Worm (Caenorhabditis elegans) whole organism, young adult: ENCODE data around the gene F19C6.4.

Source experiments
- B0035.1 ChIP-seq: sonication (generic microtip); optimal IDR thresholded peaks from 2 replicates; lab custom pipeline; 2016; ENCODE audit warnings: missing genetic modification characterization, mild to moderate bottlenecking, missing compliant biosample characterization, missing genotype, missing genetic modification reagents
- B0261.1 ChIP-seq: sonication (generic microtip); optimal IDR thresholded peaks from 2 replicates; lab custom pipeline; 2016; ENCODE audit warnings: mild to moderate bottlenecking, missing genetic modification characterization, moderate library complexity, missing compliant biosample characterization
- F39B2.1 ChIP-seq: fragments of 200-800 bp; sonication (Bioruptor generic); IDR thresholded peaks from 2 replicates; pipeline ENCODE4 v1.3.6; 2022; ENCODE audit warnings: missing genetic modification reagents, missing genetic modification characterization, missing compliant biosample characterization
- F57A8.1 ChIP-seq: fragments of 200-800 bp; sonication (Bioruptor generic); optimal IDR thresholded peaks from 2 replicates; lab custom pipeline; 2018; ENCODE audit warnings: mild to moderate bottlenecking, missing genetic modification characterization, moderate library complexity, missing compliant biosample characterization
- F57C9.4 ChIP-seq: sonication (generic microtip); optimal IDR thresholded peaks from 2 replicates; lab custom pipeline; 2017; ENCODE audit warnings: mild to moderate bottlenecking, missing genetic modification characterization, missing compliant biosample characterization
- K12H6.12 ChIP-seq: fragments of 200-800 bp; sonication (Bioruptor generic); optimal IDR thresholded peaks from 2 replicates; lab custom pipeline; 2018; ENCODE audit warnings: mild to moderate bottlenecking, missing genetic modification characterization, missing compliant biosample characterization
- T26A5.8 ChIP-seq: sonication (generic microtip); optimal IDR thresholded peaks from 2 replicates; lab custom pipeline; 2016; ENCODE audit warnings: missing genetic modification characterization, missing compliant biosample characterization
- Y95B8A.8 ChIP-seq: fragments of 200-800 bp; sonication (Bioruptor generic); IDR thresholded peaks from 2 replicates; pipeline ENCODE4 v1.3.6; 2022; ENCODE audit warnings: missing genetic modification reagents, missing genetic modification characterization, missing compliant biosample characterization
- akir-1 ChIP-seq: fragments of 200-800 bp; sonication (Bioruptor generic); optimal IDR thresholded peaks from 2 replicates; lab custom pipeline; 2018; ENCODE audit warnings: mild to moderate bottlenecking, missing genetic modification characterization, moderate library complexity, missing compliant biosample characterization
- aptf-2 ChIP-seq: fragments of 200-800 bp; sonication (Bioruptor generic); conservative IDR thresholded peaks from 2 replicates; pipeline ENCODE4 v1.3.6; 2022; ENCODE audit warnings: missing genetic modification reagents, missing genetic modification characterization, missing compliant biosample characterization
- attf-3 ChIP-seq: fragments of 200-800 bp; sonication (Bioruptor generic); conservative IDR thresholded peaks from 2 replicates; pipeline ENCODE4 v1.3.6; 2022; ENCODE audit warnings: missing genetic modification reagents, missing genetic modification characterization, missing compliant biosample characterization
- bed-1 ChIP-seq: fragments of 200-800 bp; sonication (Bioruptor generic); IDR thresholded peaks from 2 replicates; pipeline ENCODE4 v1.3.6; 2022; ENCODE audit warnings: missing genetic modification reagents, missing genetic modification characterization, missing compliant biosample characterization
- bed-2 ChIP-seq: fragments of 200-800 bp; sonication (Bioruptor generic); IDR thresholded peaks from 2 replicates; pipeline ENCODE4 v1.3.6; 2022; ENCODE audit warnings: missing genetic modification reagents, missing genetic modification characterization, missing compliant biosample characterization
- die-1 ChIP-seq: sonication (generic microtip); optimal IDR thresholded peaks from 2 replicates; lab custom pipeline; 2016; ENCODE audit warnings: missing genotype, mild to moderate bottlenecking, missing genetic modification characterization, missing compliant biosample characterization
- efl-1 ChIP-seq: fragments of 150-350 bp; optimal IDR thresholded peaks from 2 replicates; lab custom pipeline; 2014; ENCODE audit warnings: missing biosample characterization, missing genetic modification reagents, missing genetic modification characterization
- hsf-1 ChIP-seq: fragments of 200-800 bp; sonication (Bioruptor generic); IDR thresholded peaks from 2 replicates; pipeline ENCODE4 v1.3.6; 2022; ENCODE audit warnings: missing genetic modification reagents, missing genetic modification characterization, missing compliant biosample characterization
- lin-40 ChIP-seq: sonication (generic microtip); optimal IDR thresholded peaks from 2 replicates; lab custom pipeline; 2016; ENCODE audit warnings: missing genetic modification characterization, mild to moderate bottlenecking, missing compliant biosample characterization, missing genotype, missing genetic modification reagents
- lir-1 ChIP-seq: fragments of 200-800 bp; sonication (Bioruptor generic); conservative IDR thresholded peaks from 2 replicates; pipeline ENCODE4 v1.3.6; 2022; ENCODE audit warnings: missing genetic modification reagents, missing genetic modification characterization, missing compliant biosample characterization
- lsl-1 ChIP-seq: fragments of 200-800 bp; sonication (Bioruptor generic); optimal IDR thresholded peaks from 2 replicates; lab custom pipeline; 2018; ENCODE audit warnings: mild to moderate bottlenecking, missing genetic modification characterization, moderate library complexity, missing compliant biosample characterization
- madf-3 ChIP-seq: fragments of 200-800 bp; sonication (Bioruptor generic); IDR thresholded peaks from 2 replicates; pipeline ENCODE4 v1.3.6; 2022; ENCODE audit warnings: missing genetic modification reagents, missing genetic modification characterization, missing compliant biosample characterization
- mel-28 ChIP-seq: sonication (generic microtip); optimal IDR thresholded peaks from 2 replicates; lab custom pipeline; 2016; ENCODE audit warnings: borderline replicate concordance, mild to moderate bottlenecking, missing genetic modification characterization, missing compliant biosample characterization
- nhr-80 ChIP-seq: sonication (generic microtip); optimal IDR thresholded peaks from 2 replicates; lab custom pipeline; 2016; ENCODE audit warnings: missing genetic modification characterization, missing compliant biosample characterization
- rcor-1 ChIP-seq: fragments of 200-800 bp; sonication (Bioruptor generic); IDR thresholded peaks from 2 replicates; pipeline ENCODE4 v1.3.6; 2022; ENCODE audit warnings: missing genetic modification reagents, missing genetic modification characterization, missing compliant biosample characterization
- rpc-1 ChIP-seq, 2 experiments: fragments of 150-350 bp in 1 of 2; sonication (generic microtip) in 1 of 2; optimal IDR thresholded peaks; 2 replicates each; lab custom pipeline; 2014 to 2018; ENCODE audit warnings: missing biosample characterization in 1 of 2, missing genetic modification characterization in 1 of 2, missing genetic modification reagents in 1 of 2, missing genotype in 1 of 2
- snpc-1.3 ChIP-seq: sonication (generic microtip); optimal IDR thresholded peaks from 2 replicates; lab custom pipeline; 2017; ENCODE audit warnings: missing genetic modification characterization, mild to moderate bottlenecking, missing compliant biosample characterization, antibody characterized with exemption, moderate library complexity, missing genotype, missing genetic modification reagents; ENCODE audit not compliant: insufficient read depth
- snpc-3.4 ChIP-seq: sonication (generic microtip); optimal IDR thresholded peaks from 2 replicates; lab custom pipeline; 2017; ENCODE audit warnings: missing genetic modification characterization, mild to moderate bottlenecking, missing compliant biosample characterization, antibody characterized with exemption, moderate library complexity, missing genotype, missing genetic modification reagents
- somi-1 ChIP-seq: fragments of 200-800 bp; sonication (Bioruptor generic); optimal IDR thresholded peaks from 2 replicates; lab custom pipeline; 2018; ENCODE audit warnings: mild to moderate bottlenecking, missing genetic modification characterization, missing compliant biosample characterization
- sptf-2 ChIP-seq: fragments of 200-800 bp; sonication (Bioruptor generic); optimal IDR thresholded peaks from 2 replicates; lab custom pipeline; 2018; ENCODE audit warnings: mild to moderate bottlenecking, missing genetic modification characterization, missing compliant biosample characterization
- tlf-1 ChIP-seq: fragments of 200-800 bp; sonication (Bioruptor generic); optimal IDR thresholded peaks from 2 replicates; lab custom pipeline; 2018; ENCODE audit warnings: mild to moderate bottlenecking, missing genetic modification characterization, missing compliant biosample characterization
- ztf-18 ChIP-seq: sonication (generic microtip); optimal IDR thresholded peaks from 2 replicates; lab custom pipeline; 2016; ENCODE audit warnings: missing genotype, mild to moderate bottlenecking, missing genetic modification characterization, missing compliant biosample characterization
- ztf-22 ChIP-seq: fragments of 200-800 bp; sonication (Bioruptor generic); optimal IDR thresholded peaks from 2 replicates; lab custom pipeline; 2018; ENCODE audit warnings: mild to moderate bottlenecking, missing genetic modification characterization, moderate library complexity, missing compliant biosample characterization
- ztf-25 ChIP-seq: fragments of 200-800 bp; sonication (Bioruptor generic); IDR thresholded peaks from 2 replicates; pipeline ENCODE4 v1.3.6; 2022; ENCODE audit warnings: missing genetic modification reagents, missing genetic modification characterization, missing compliant biosample characterization
- ztf-3 ChIP-seq: fragments of 200-800 bp; sonication (Bioruptor generic); optimal IDR thresholded peaks from 2 replicates; lab custom pipeline; 2018; ENCODE audit warnings: mild to moderate bottlenecking, missing genetic modification characterization, missing compliant biosample characterization
- ztf-6 ChIP-seq: fragments of 200-800 bp; sonication (Bioruptor generic); IDR thresholded peaks from 2 replicates; pipeline ENCODE4 v1.3.6; 2022; ENCODE audit warnings: missing genetic modification reagents, missing genetic modification characterization, missing compliant biosample characterization

F19C6.4 gene

ce11 chrX:10044473-10044872 is 26.6 kb upstream of the F19C6.4 start:
- TF ChIP-seq T26A5.8 (tag; lab: Kevin White, UChicago) (no peak), efl-1 (GFP tag; lab: Kevin White, UChicago) (no peak), snpc-1.3 (tag; lab: Kevin White, UChicago) (no peak)

DNA sequence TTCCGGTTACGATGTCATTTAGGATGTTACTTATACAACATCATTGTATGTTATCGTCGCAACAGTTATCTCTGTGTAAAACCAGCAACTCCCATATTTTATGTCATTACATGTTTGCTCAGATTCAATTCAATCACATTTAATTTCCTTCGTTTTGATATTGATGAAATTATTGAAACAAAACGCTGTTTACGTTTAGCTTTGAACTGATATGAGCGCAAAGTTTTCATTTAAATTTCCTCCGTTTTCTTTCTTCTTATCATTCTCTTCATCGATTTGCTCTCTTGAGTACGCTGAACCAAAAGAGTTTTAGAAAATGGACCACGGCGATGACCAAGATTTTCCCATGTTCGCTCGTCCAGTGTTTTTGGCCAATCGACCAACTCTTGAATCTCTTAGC is 13.0 kb upstream of the F19C6.4 start, which contains the start of gene sek-6:
Gene sek-6, plus strand, starts transcription at position 315 of the 400 bp plus-strand sequence.
- TF ChIP-seq attf-3 (GFP tag; lab: Robert Waterston, UW) (no peak), bed-1 (GFP tag; lab: Robert Waterston, UW) (no peak), ztf-25 (GFP tag; lab: Robert Waterston, UW) (no peak), die-1 (no peak), somi-1 (GFP tag; lab: Kevin White, UChicago) (no peak), F57A8.1 (GFP tag; lab: Kevin White, UChicago) (no peak), ztf-18 (no peak), T26A5.8 (tag; lab: Kevin White, UChicago) (no peak), B0261.1 (tag; lab: Kevin White, UChicago) (no peak), sptf-2 (GFP tag; lab: Kevin White, UChicago) (no peak)

DNA sequence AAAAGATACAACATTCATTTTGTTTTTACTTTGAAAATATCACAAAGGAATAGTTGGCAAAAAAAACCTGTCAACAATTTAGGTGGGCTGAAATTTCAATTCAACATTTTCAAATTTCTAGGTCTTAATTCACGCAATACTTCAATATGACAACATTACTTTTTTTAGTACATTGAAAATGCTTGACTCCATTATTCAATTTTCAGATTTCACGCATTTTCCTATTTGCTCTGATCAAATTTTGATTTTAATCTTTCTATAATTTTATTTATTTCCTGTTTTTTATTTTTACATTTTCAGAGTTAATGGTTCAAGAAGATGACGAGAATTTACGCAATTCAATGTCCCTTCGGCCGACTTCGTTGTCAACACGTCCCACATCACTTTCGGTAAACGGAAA is 9.7 kb upstream of the F19C6.4 start, which contains the start of gene mkk-4:
Gene mkk-4, plus strand, starts transcription at position 301 of the 400 bp plus-strand sequence.
- TF ChIP-seq rpc-1 (optimal IDR thresholded peaks at IDR 0.05; lab: Kevin White, UChicago): no peak
- TF ChIP-seq rpc-1 (tag; optimal IDR thresholded peaks at IDR 0.05; lab: Kevin White, UChicago): no peak
- TF ChIP-seq bed-2 (GFP tag; lab: Robert Waterston, UW): no peak
- TF ChIP-seq mel-28: no peak
- no peak for TF ChIP-seq Y95B8A.8 (GFP tag; lab: Robert Waterston, UW)
- no peak for TF ChIP-seq F57A8.1 (GFP tag; lab: Kevin White, UChicago)
- no peak for TF ChIP-seq ztf-6 (GFP tag; lab: Robert Waterston, UW)
- no peak for TF ChIP-seq hsf-1 (GFP tag; lab: Robert Waterston, UW)
- TF ChIP-seq ztf-22: no peak
- TF ChIP-seq snpc-3.4 (tag; lab: Kevin White, UChicago): no peak
- no peak for TF ChIP-seq sptf-2 (GFP tag; lab: Kevin White, UChicago)
- no peak for TF ChIP-seq F39B2.1
- no peak for TF ChIP-seq rcor-1 (GFP tag; lab: Robert Waterston, UW)
- no peak for TF ChIP-seq madf-3 (GFP tag; lab: Robert Waterston, UW)
- TF ChIP-seq lir-1 (GFP tag; lab: Robert Waterston, UW): no peak
- TF ChIP-seq lsl-1 (GFP tag; lab: Kevin White, UChicago): no peak
- no peak for TF ChIP-seq akir-1 (GFP tag; lab: Kevin White, UChicago)
- TF ChIP-seq nhr-80 (tag; lab: Kevin White, UChicago): no peak

ce11 chrX:10026347-10026746 is 8.5 kb upstream of the F19C6.4 start:
- TF ChIP-seq F39B2.1: no peak
- peak; percentile 25 for TF ChIP-seq nhr-80 (tag; lab: Kevin White, UChicago)
- peak; percentile 35 for TF ChIP-seq lin-40 (tag; lab: Kevin White, UChicago)
- TF ChIP-seq ztf-3 (GFP tag; lab: Kevin White, UChicago): no peak
- peak; percentile 37 for TF ChIP-seq K12H6.12 (tag; lab: Kevin White, UChicago)
- TF ChIP-seq, all 124 proteins: peak for 3

ce11 chrX:10022016-10022415 is 4.2 kb upstream of the F19C6.4 start, which contains the start of gene F42G10.1:
Gene F42G10.1, minus strand, starts transcription at chrX:10022166.
- no peak for TF ChIP-seq F57C9.4
- TF ChIP-seq aptf-2: no peak
- no peak for TF ChIP-seq bed-1 (GFP tag; lab: Robert Waterston, UW)
- TF ChIP-seq hsf-1 (GFP tag; lab: Robert Waterston, UW): no peak
- no peak for TF ChIP-seq B0035.1 (tag; lab: Kevin White, UChicago)
- no peak for TF ChIP-seq tlf-1 (GFP tag; lab: Kevin White, UChicago)
